Worm (Caenorhabditis elegans) whole organism, mixed stage, embryonic: Measurements from ENCODE around the gene F55A11.8.

Experiments
- unc-62 ChIP-seq: fragments of 150-350 bp; optimal IDR thresholded peaks from 2 replicates; lab custom pipeline; 2014; ENCODE audit warnings: missing biosample characterization, missing genetic modification reagents, missing genetic modification characterization
- ztf-11 ChIP-seq: fragments of 150-350 bp; optimal IDR thresholded peaks from 2 replicates; lab custom pipeline; 2014; ENCODE audit warnings: missing biosample characterization, missing genetic modification characterization

DNA sequence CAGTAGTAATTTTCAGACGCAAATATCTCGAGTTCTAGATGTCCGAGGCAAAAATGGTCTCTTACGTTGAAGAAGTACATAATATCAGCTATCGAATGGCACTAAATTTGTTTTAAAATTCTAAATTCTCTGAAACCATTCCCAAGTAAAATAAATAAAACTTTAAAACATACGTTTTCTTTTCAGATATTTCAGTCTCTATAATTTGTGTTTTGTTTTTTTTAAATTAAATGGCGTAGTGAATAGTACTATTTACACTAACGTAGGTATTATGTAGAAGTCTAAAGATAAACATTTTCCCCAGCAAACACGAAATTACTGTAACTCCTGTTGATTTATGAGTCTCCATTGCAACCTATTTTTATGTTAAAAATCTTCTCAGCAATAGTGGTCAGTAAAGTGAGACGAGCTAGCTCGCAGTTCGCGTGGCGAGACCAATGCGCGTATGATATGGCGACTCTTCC, 29.3 kb downstream of the F55A11.8 start:
- TF ChIP-seq unc-62 (GFP tag; lab: Kevin White, UChicago): no peak
- no peak for TF ChIP-seq ztf-11 (tag; lab: Kevin White, UChicago)
